Worm (Caenorhabditis elegans) whole organism, midembryonic: Measurements from ENCODE around the gene str-233.

Experiments used
- T22C8.4 ChIP-seq: fragments of 200-800 bp; sonication (Bioruptor generic); IDR thresholded peaks from 2 replicates; pipeline ENCODE4 v1.3.6; 2022; ENCODE audit warnings: missing genetic modification characterization, missing compliant biosample characterization
- med-1 ChIP-seq: sonication (generic microtip); optimal IDR thresholded peaks from 2 replicates; lab custom pipeline; 2017; ENCODE audit warnings: missing genetic modification characterization, mild to moderate bottlenecking, missing compliant biosample characterization, antibody characterized with exemption, missing genetic modification reagents; ENCODE audit not compliant: insufficient read depth
- ref-1 ChIP-seq: fragments of 200-800 bp; sonication (Bioruptor generic); conservative IDR thresholded peaks from 2 replicates; pipeline ENCODE4 v1.3.6; 2022; ENCODE audit warnings: missing genetic modification reagents, missing genetic modification characterization, missing compliant biosample characterization
- tab-1 ChIP-seq: fragments of 200-800 bp; sonication (Bioruptor generic); IDR thresholded peaks from 2 replicates; pipeline ENCODE4 v1.3.6; 2022; ENCODE audit warnings: missing genetic modification characterization, missing compliant biosample characterization
- ztf-29 ChIP-seq: fragments of 200-800 bp; sonication (Bioruptor generic); IDR thresholded peaks from 2 replicates; pipeline ENCODE4 v1.3.6; 2022; ENCODE audit warnings: missing genetic modification reagents, missing genetic modification characterization, missing compliant biosample characterization

DNA sequence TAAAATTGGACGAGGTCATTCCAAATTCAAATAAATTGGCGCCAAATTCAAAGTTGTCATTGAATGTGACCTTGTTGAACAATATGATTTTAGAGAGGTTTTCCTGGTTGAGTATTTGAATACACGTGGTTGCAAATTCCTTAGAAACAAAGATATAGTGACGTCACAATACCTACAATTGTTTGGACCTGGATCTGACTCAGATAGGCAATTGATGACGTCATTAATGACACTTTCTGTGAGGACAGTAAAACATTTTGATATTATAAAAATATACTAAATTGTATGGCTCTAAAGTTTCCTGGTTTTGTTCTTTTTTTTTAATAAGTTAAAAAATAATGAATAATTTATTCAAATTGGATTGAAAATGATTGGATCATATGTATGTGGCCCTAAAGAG is 31.9 kb upstream of the str-233 start:
- TF ChIP-seq tab-1 (GFP tag; lab: Robert Waterston, UW) (no peak), med-1 (no peak), T22C8.4 (GFP tag; lab: Robert Waterston, UW) (no peak), ztf-29 (GFP tag; lab: Robert Waterston, UW) (no peak), ref-1 (GFP tag; lab: Robert Waterston, UW) (no peak)
